Worm (Caenorhabditis elegans) whole organism, L4 larva: ENCODE results near the gene ech-4.

Experiments used
- F37D6.2 ChIP-seq: sonication (generic microtip); optimal IDR thresholded peaks from 2 replicates; lab custom pipeline; 2016; ENCODE audit warnings: mild to moderate bottlenecking, missing genetic modification characterization, missing compliant biosample characterization
- aly-2 ChIP-seq: sonication (generic microtip); optimal IDR thresholded peaks from 2 replicates; lab custom pipeline; 2018; ENCODE audit warnings: missing biosample characterization, missing genetic modification characterization
- ctbp-1 ChIP-seq: fragments of 200-800 bp; sonication (Bioruptor generic); IDR thresholded peaks from 2 replicates; pipeline ENCODE4 v1.3.6; 2022; ENCODE audit warnings: missing genetic modification reagents, missing genetic modification characterization, missing compliant biosample characterization
- egl-27 ChIP-seq: sonication (generic microtip); optimal IDR thresholded peaks from 3 replicates; lab custom pipeline; 2017; ENCODE audit warnings: missing biosample characterization, missing genetic modification reagents, missing genetic modification characterization
- jun-1 ChIP-seq: fragments of 150-350 bp; optimal IDR thresholded peaks from 2 replicates; lab custom pipeline; 2014; ENCODE audit warnings: missing biosample characterization, missing genetic modification reagents, missing genetic modification characterization
- lin-13 ChIP-seq: fragments of 150-350 bp; optimal IDR thresholded peaks from 2 replicates; lab custom pipeline; 2014; ENCODE audit warnings: missing biosample characterization, missing genetic modification reagents, missing genetic modification characterization
- mep-1 ChIP-seq: fragments of 150-350 bp; sonication (generic microtip); optimal IDR thresholded peaks from 3 replicates; lab custom pipeline; 2014; ENCODE audit warnings: missing biosample characterization, missing genetic modification characterization
- nhr-102 ChIP-seq: sonication (generic microtip); optimal IDR thresholded peaks from 2 replicates; lab custom pipeline; 2016; ENCODE audit warnings: mild to moderate bottlenecking, missing genetic modification characterization, moderate library complexity, missing compliant biosample characterization
- nhr-41 ChIP-seq: fragments of 200-800 bp; sonication (Bioruptor generic); IDR thresholded peaks from 2 replicates; pipeline ENCODE4 v1.3.6; 2022; ENCODE audit warnings: missing genetic modification reagents, missing genetic modification characterization, missing compliant biosample characterization
- sdz-12 ChIP-seq: fragments of 200-800 bp; sonication (Bioruptor generic); optimal IDR thresholded peaks from 2 replicates; lab custom pipeline; 2018; ENCODE audit warnings: mild to moderate bottlenecking, missing genetic modification characterization, missing compliant biosample characterization
- snpc-1.2 ChIP-seq: fragments of 200-800 bp; sonication (Bioruptor generic); IDR thresholded peaks from 2 replicates; pipeline ENCODE4 v1.3.6; 2022; ENCODE audit warnings: missing genetic modification reagents, missing genetic modification characterization, missing compliant biosample characterization

DNA sequence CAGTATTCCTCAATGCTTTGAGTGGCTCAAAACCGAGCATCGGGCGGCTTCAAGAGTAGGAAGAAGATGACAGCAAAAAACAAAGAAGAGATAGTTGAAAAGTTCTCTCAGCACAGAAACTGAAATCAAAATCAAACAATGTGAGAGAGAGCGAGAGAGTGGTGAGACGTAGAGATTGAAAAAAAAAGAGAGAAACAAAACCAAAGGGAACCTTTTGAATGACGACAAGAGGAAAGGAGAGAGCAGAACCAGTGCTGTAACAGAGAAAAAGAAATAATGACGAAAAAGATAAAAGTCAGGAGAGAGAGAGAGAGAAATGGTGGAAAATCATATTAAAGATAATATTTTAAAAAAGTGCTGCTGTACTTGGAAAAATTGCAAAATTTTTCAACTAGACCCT lies 46.4 kb downstream of the ech-4 start:
- TF ChIP-seq egl-27 (tag; lab: Kevin White, UChicago) (no peak), nhr-102 (tag; lab: Kevin White, UChicago) (no peak), sdz-12 (GFP tag; lab: Kevin White, UChicago) (no peak), F37D6.2 (no peak), snpc-1.2 (GFP tag; lab: Robert Waterston, UW) (no peak), ctbp-1 (GFP tag; lab: Robert Waterston, UW) (no peak), aly-2 (no peak), jun-1 (tag; lab: Kevin White, UChicago) (no peak), lin-13 (no peak), nhr-41 (no peak), mep-1 (tag; lab: Kevin White, UChicago) (peak; percentile 29)
